Worm (Caenorhabditis elegans) whole organism, late embryonic: ENCODE data around the gene C26D10.3.

Experiments
- C08G9.2 ChIP-seq: sonication (generic microtip); optimal IDR thresholded peaks from 2 replicates; lab custom pipeline; 2016; ENCODE audit warnings: mild to moderate bottlenecking, missing genetic modification characterization, moderate library complexity, missing compliant biosample characterization
- C38D4.7 ChIP-seq: fragments of 200-800 bp; sonication (Bioruptor generic); optimal IDR thresholded peaks from 2 replicates; lab custom pipeline; 2018; ENCODE audit warnings: mild to moderate bottlenecking, missing genetic modification characterization, moderate library complexity, missing compliant biosample characterization
- K02D7.2 ChIP-seq: sonication (generic microtip); optimal IDR thresholded peaks from 2 replicates; lab custom pipeline; 2017; ENCODE audit warnings: mild to moderate bottlenecking, missing genetic modification characterization, missing compliant biosample characterization
- K09A11.1 ChIP-seq: sonication (generic microtip); optimal IDR thresholded peaks from 2 replicates; lab custom pipeline; 2017; ENCODE audit warnings: antibody characterized with exemption, mild to moderate bottlenecking, missing genetic modification characterization, missing compliant biosample characterization; ENCODE audit not compliant: insufficient read depth
- T23F11.4 ChIP-seq: fragments of 200-800 bp; sonication (Bioruptor generic); optimal IDR thresholded peaks from 2 replicates; lab custom pipeline; 2018; ENCODE audit warnings: mild to moderate bottlenecking, missing genetic modification characterization, missing compliant biosample characterization
- ahr-1 ChIP-seq: sonication (generic microtip); optimal IDR thresholded peaks from 2 replicates; lab custom pipeline; 2016; ENCODE audit warnings: missing genetic modification characterization, missing compliant biosample characterization
- ceh-14 ChIP-seq: sonication (generic microtip); optimal IDR thresholded peaks from 2 replicates; lab custom pipeline; 2016; ENCODE audit warnings: missing genotype, missing genetic modification characterization, missing compliant biosample characterization
- ceh-18 ChIP-seq: sonication (generic microtip); optimal IDR thresholded peaks from 2 replicates; lab custom pipeline; 2016; ENCODE audit warnings: missing genetic modification characterization, missing compliant biosample characterization
- ceh-24 ChIP-seq: sonication (generic microtip); optimal IDR thresholded peaks from 2 replicates; lab custom pipeline; 2016; ENCODE audit warnings: mild to moderate bottlenecking, missing genetic modification characterization, missing compliant biosample characterization
- ceh-30 ChIP-seq: fragments of 150-350 bp; optimal IDR thresholded peaks from 2 replicates; lab custom pipeline; 2014; ENCODE audit warnings: missing biosample characterization, missing genetic modification characterization
- ceh-45 ChIP-seq: fragments of 200-800 bp; sonication (Bioruptor generic); IDR thresholded peaks from 2 replicates; pipeline ENCODE4 v1.3.6; 2022; ENCODE audit warnings: missing genetic modification reagents, missing genetic modification characterization, missing compliant biosample characterization
- ceh-48 ChIP-seq: sonication (generic microtip); optimal IDR thresholded peaks from 2 replicates; lab custom pipeline; 2016; ENCODE audit warnings: missing genetic modification characterization, inconsistent platforms, missing compliant biosample characterization
- ceh-9 ChIP-seq: sonication (generic microtip); optimal IDR thresholded peaks from 2 replicates; lab custom pipeline; 2016; ENCODE audit warnings: mild to moderate bottlenecking, missing genetic modification characterization, inconsistent platforms, missing compliant biosample characterization
- che-1 ChIP-seq: sonication (generic microtip); optimal IDR thresholded peaks from 2 replicates; lab custom pipeline; 2016; ENCODE audit warnings: mild to moderate bottlenecking, missing genetic modification characterization, missing compliant biosample characterization
- elt-4 ChIP-seq: sonication (generic microtip); optimal IDR thresholded peaks from 2 replicates; lab custom pipeline; 2016; ENCODE audit warnings: missing genetic modification characterization, missing compliant biosample characterization
- ets-4 ChIP-seq: sonication (generic microtip); optimal IDR thresholded peaks from 2 replicates; lab custom pipeline; 2016; ENCODE audit warnings: missing genetic modification characterization, missing compliant biosample characterization
- eyg-1 ChIP-seq: sonication (generic microtip); optimal IDR thresholded peaks from 2 replicates; lab custom pipeline; 2016; ENCODE audit warnings: missing genotype, missing genetic modification characterization, missing compliant biosample characterization
- fax-1 ChIP-seq: sonication (generic microtip); optimal IDR thresholded peaks from 2 replicates; lab custom pipeline; 2016; ENCODE audit warnings: missing genotype, missing genetic modification characterization, missing compliant biosample characterization
- fkh-10 ChIP-seq: fragments of 150-350 bp; optimal IDR thresholded peaks from 2 replicates; lab custom pipeline; 2014; ENCODE audit warnings: missing biosample characterization, missing genetic modification reagents, missing genetic modification characterization
- hlh-15 ChIP-seq: sonication (generic microtip); optimal IDR thresholded peaks from 2 replicates; lab custom pipeline; 2016; ENCODE audit warnings: missing genetic modification characterization, missing compliant biosample characterization
- hlh-30 ChIP-seq: sonication (generic microtip); optimal IDR thresholded peaks from 2 replicates; lab custom pipeline; 2017; ENCODE audit warnings: antibody characterized with exemption, missing genetic modification characterization, missing compliant biosample characterization; ENCODE audit not compliant: insufficient read depth
- hlh-6 ChIP-seq: sonication (generic microtip); optimal IDR thresholded peaks from 2 replicates; lab custom pipeline; 2016; ENCODE audit warnings: missing genotype, missing genetic modification characterization, missing compliant biosample characterization
- lim-6 ChIP-seq: sonication (generic microtip); optimal IDR thresholded peaks from 2 replicates; lab custom pipeline; 2016; ENCODE audit warnings: missing genetic modification characterization, missing compliant biosample characterization
- mec-3 ChIP-seq: sonication (generic microtip); optimal IDR thresholded peaks from 2 replicates; lab custom pipeline; 2016; ENCODE audit warnings: borderline replicate concordance, missing genetic modification characterization, missing compliant biosample characterization
- nhr-232 ChIP-seq: sonication (generic microtip); optimal IDR thresholded peaks from 2 replicates; lab custom pipeline; 2016; ENCODE audit warnings: missing genetic modification characterization, missing compliant biosample characterization
- odd-2 ChIP-seq: sonication (generic microtip); optimal IDR thresholded peaks from 2 replicates; lab custom pipeline; 2017; ENCODE audit warnings: antibody characterized with exemption, mild to moderate bottlenecking, missing genetic modification characterization, missing compliant biosample characterization
- pag-3 ChIP-seq: sonication (generic microtip); optimal IDR thresholded peaks from 2 replicates; lab custom pipeline; 2016; ENCODE audit warnings: missing compliant biosample characterization, missing genetic modification characterization, borderline replicate concordance
- pat-9 ChIP-seq: fragments of 200-800 bp; sonication (Bioruptor generic); optimal IDR thresholded peaks from 2 replicates; lab custom pipeline; 2018; ENCODE audit warnings: mild to moderate bottlenecking, missing genetic modification characterization, moderate library complexity, missing compliant biosample characterization
- pha-2 ChIP-seq: sonication (generic microtip); optimal IDR thresholded peaks from 2 replicates; lab custom pipeline; 2017; ENCODE audit warnings: mild to moderate bottlenecking, missing genetic modification characterization, missing compliant biosample characterization
- pha-4 ChIP-seq: fragments of 150-350 bp; optimal IDR thresholded peaks from 2 replicates; lab custom pipeline; 2018; ENCODE audit warnings: missing biosample characterization, missing genetic modification reagents, missing genetic modification characterization
- pqm-1 ChIP-seq: sonication (generic microtip); optimal IDR thresholded peaks from 2 replicates; lab custom pipeline; 2016; ENCODE audit warnings: missing genetic modification characterization, missing compliant biosample characterization
- pros-1 ChIP-seq: fragments of 150-350 bp; optimal IDR thresholded peaks from 2 replicates; lab custom pipeline; 2014; ENCODE audit warnings: missing biosample characterization, missing genetic modification reagents, missing genetic modification characterization
- rnt-1 ChIP-seq: sonication (generic microtip); optimal IDR thresholded peaks from 2 replicates; lab custom pipeline; 2016; ENCODE audit warnings: missing genetic modification characterization, missing compliant biosample characterization
- sdc-2 ChIP-seq: sonication (generic microtip); optimal IDR thresholded peaks from 2 replicates; lab custom pipeline; 2016; ENCODE audit warnings: missing genotype, missing genetic modification characterization, missing compliant biosample characterization
- sox-4 ChIP-seq: sonication (generic microtip); optimal IDR thresholded peaks from 2 replicates; lab custom pipeline; 2017; ENCODE audit warnings: mild to moderate bottlenecking, missing genetic modification characterization, inconsistent platforms, missing compliant biosample characterization
- syd-9 ChIP-seq: sonication (generic microtip); optimal IDR thresholded peaks from 2 replicates; lab custom pipeline; 2016; ENCODE audit warnings: mild to moderate bottlenecking, missing genetic modification characterization, moderate library complexity, missing compliant biosample characterization
- tbx-2 ChIP-seq: sonication (generic microtip); optimal IDR thresholded peaks from 2 replicates; lab custom pipeline; 2016; ENCODE audit warnings: missing genetic modification characterization, missing compliant biosample characterization
- zip-5 ChIP-seq: sonication (generic microtip); optimal IDR thresholded peaks from 2 replicates; lab custom pipeline; 2016; ENCODE audit warnings: missing genetic modification characterization, missing compliant biosample characterization
- ztf-16 ChIP-seq: sonication (generic microtip); optimal IDR thresholded peaks from 2 replicates; lab custom pipeline; 2017; ENCODE audit warnings: missing genetic modification characterization, missing compliant biosample characterization

Gene C26D10.3

ce11 chrII:8360453-8360852, 35.3 kb downstream of the C26D10.3 start, which contains the start of gene M195.2:
TSS of gene M195.2 (plus strand) at chrII:8360753.
- TF ChIP-seq pqm-1 (no peak), sox-4 (no peak), pat-9 (tag; lab: Kevin White, UChicago) (no peak), hlh-30 (tag; lab: Kevin White, UChicago) (no peak), C08G9.2 (no peak), hlh-15 (no peak), ceh-30 (no peak), pros-1 (tag; lab: Kevin White, UChicago) (no peak), ceh-18 (no peak), hlh-6 (no peak)
- TF ChIP-seq, all 69 proteins: peak for 0

DNA sequence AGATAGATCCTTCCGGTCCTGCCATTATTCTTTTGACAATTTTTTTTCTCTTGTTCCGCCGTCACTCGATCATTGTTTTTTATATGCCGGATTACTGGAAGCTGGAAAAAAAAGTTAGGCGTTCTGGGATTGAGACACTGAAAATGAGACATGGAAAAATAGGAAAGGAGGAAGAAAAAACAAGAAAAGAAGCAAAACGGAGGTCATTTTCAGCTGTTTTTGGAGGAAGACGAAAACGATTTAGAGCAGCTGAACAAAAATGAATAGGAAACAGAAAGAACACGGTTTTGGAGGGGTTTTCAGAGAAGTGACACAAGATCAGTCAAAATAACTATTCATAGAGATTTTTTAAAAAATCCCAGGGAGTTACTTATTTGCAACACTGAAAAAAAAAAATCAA, 43.9 kb downstream of the C26D10.3 start, which contains the start of gene amt-3:
Gene amt-3 (minus strand): TSS at position 101 of the 400 bp plus-strand sequence.
- TF ChIP-seq ceh-14 (tag; lab: Kevin White, UChicago) = no peak
- TF ChIP-seq pag-3 (tag; lab: Kevin White, UChicago) = no peak
- TF ChIP-seq ets-4 (tag; lab: Kevin White, UChicago) = no peak
- TF ChIP-seq rnt-1 (tag; lab: Kevin White, UChicago) = no peak
- TF ChIP-seq sdc-2 (tag; lab: Kevin White, UChicago) = no peak
- no peak for TF ChIP-seq pha-2 (tag; lab: Kevin White, UChicago)
- no peak for TF ChIP-seq hlh-6
- TF ChIP-seq lim-6 (tag; lab: Kevin White, UChicago) = no peak
- no peak for TF ChIP-seq pros-1 (tag; lab: Kevin White, UChicago)
- TF ChIP-seq ceh-9 (tag; lab: Kevin White, UChicago) = no peak
- no peak for TF ChIP-seq odd-2 (tag; lab: Kevin White, UChicago)
- no peak for TF ChIP-seq tbx-2 (tag; lab: Kevin White, UChicago)
- TF ChIP-seq ceh-48 (tag; lab: Kevin White, UChicago) = no peak
- TF ChIP-seq eyg-1 (tag; lab: Kevin White, UChicago) = no peak
- no peak for TF ChIP-seq T23F11.4 (GFP tag; lab: Kevin White, UChicago)
- no peak for TF ChIP-seq ceh-24 (tag; lab: Kevin White, UChicago)
- no peak for TF ChIP-seq ceh-45 (GFP tag; lab: Robert Waterston, UW)
- TF ChIP-seq syd-9 = no peak
- TF ChIP-seq ahr-1 (tag; lab: Kevin White, UChicago) = no peak

ce11 chrII:8370194-8370593, 45.0 kb downstream of the C26D10.3 start:
- TF ChIP-seq ceh-14 (tag; lab: Kevin White, UChicago) = no peak
- no peak for TF ChIP-seq elt-4 (tag; lab: Kevin White, UChicago)
- no peak for TF ChIP-seq sox-4
- no peak for TF ChIP-seq che-1
- TF ChIP-seq ztf-16 = no peak
- TF ChIP-seq mec-3 (tag; lab: Kevin White, UChicago) = no peak
- TF ChIP-seq zip-5 (tag; lab: Kevin White, UChicago) = no peak
- no peak for TF ChIP-seq ceh-45 (GFP tag; lab: Robert Waterston, UW)
- no peak for TF ChIP-seq fkh-10 (GFP tag; lab: Kevin White, UChicago)
- no peak for TF ChIP-seq fax-1 (tag; lab: Kevin White, UChicago)
- no peak for TF ChIP-seq nhr-232
- no peak for TF ChIP-seq T23F11.4 (GFP tag; lab: Kevin White, UChicago)
- no peak for TF ChIP-seq C38D4.7 (GFP tag; lab: Kevin White, UChicago)
- TF ChIP-seq pha-4 (tag; lab: Kevin White, UChicago) = no peak
- no peak for TF ChIP-seq syd-9
- TF ChIP-seq K09A11.1 = no peak
- TF ChIP-seq K02D7.2 (tag; lab: Kevin White, UChicago) = no peak
